Worm (Caenorhabditis elegans): ENCODE results near the gene F57G9.7.
"Not testable (repeated sequence)": the region's sequence is repeated elsewhere in the genome, so short reads cannot be mapped to it uniquely, and the experiment has no call there.

Gene F57G9.7

ce11 chrII:12397656-12398055 is at the start of gene F57G9.7:
Gene F57G9.7 (minus strand): TSS chrII:12397756.
- TF ChIP-seq F23B12.7 (tag; optimal IDR thresholded peaks at IDR 0.05; ENCODE audit: insufficient read depth) (no peak), gei-17 (GFP tag; optimal IDR thresholded peaks at IDR 0.05) (no peak), madf-8 (GFP tag; conservative IDR thresholded peaks at IDR 0.05) (no peak), attf-6 (GFP tag; IDR thresholded peaks at IDR 0.05) (no peak), B0336.3 (GFP tag; IDR thresholded peaks at IDR 0.05) (no peak), cebp-1 (GFP tag; IDR thresholded peaks at IDR 0.05) (no peak), cebp-1 (tag; optimal IDR thresholded peaks at IDR 0.05) (no peak), atf-7 (tag; optimal IDR thresholded peaks at IDR 0.05) (no peak), madf-3 (GFP tag; IDR thresholded peaks at IDR 0.05) (no peak), nhr-80 (tag; optimal IDR thresholded peaks at IDR 0.05) (no peak), bed-1 (GFP tag; IDR thresholded peaks at IDR 0.05) (no peak), hmg-20 (GFP tag; IDR thresholded peaks at IDR 0.05) (no peak)

ce11 chrII:12444679-12445376 is 47.3 kb upstream of the F57G9.7 start, which contains the start of the genes W05H5.1 and pitr-6:
Gene W05H5.1 (minus strand): TSS chrII:12444779.
Gene pitr-6 (plus strand): TSS chrII:12445326.
- TF ChIP-seq nfya-1 (tag; optimal IDR thresholded peaks at IDR 0.05; ENCODE audit: borderline replicate concordance, insufficient read depth) (no peak), hsf-1 (GFP tag; IDR thresholded peaks at IDR 0.05) (no peak), nfyb-1 (GFP tag; IDR thresholded peaks at IDR 0.05) (no peak), ztf-28 (GFP tag; IDR thresholded peaks at IDR 0.05) (0 out of 2 replicates have a peak, but pooled peaks have one; percentile 15), lsy-27 (tag; optimal IDR thresholded peaks at IDR 0.05; ENCODE audit: borderline replicate concordance, insufficient read depth) (no peak)

ce11 chrII:12441164-12441563 is 43.6 kb upstream of the F57G9.7 start, which contains the start of gene Y57A10C.10:
Gene Y57A10C.10 (minus strand): TSS chrII:12441264.
- not testable (repeated sequence) for TF ChIP-seq C17E4.6 (GFP tag; IDR thresholded peaks at IDR 0.05); aptf-3 (GFP tag; IDR thresholded peaks at IDR 0.05); hrde-1 (tag; optimal IDR thresholded peaks at IDR 0.05; ENCODE audit: borderline replicate concordance)

ce11 chrII:12438441-12438840 is 40.9 kb upstream of the F57G9.7 start, which contains the start of gene Y57A10C.9:
Gene Y57A10C.9 (minus strand): TSS chrII:12438541.
- TF ChIP-seq die-1 (tag; optimal IDR thresholded peaks at IDR 0.05) (no peak), snpc-1.1 (tag; optimal IDR thresholded peaks at IDR 0.05; ENCODE audit: insufficient read depth) (no peak), aptf-3 (GFP tag; IDR thresholded peaks at IDR 0.05) (no peak), madf-8 (GFP tag; conservative IDR thresholded peaks at IDR 0.05) (no peak), madf-3 (GFP tag; IDR thresholded peaks at IDR 0.05) (no peak), nfya-2 (GFP tag; IDR thresholded peaks at IDR 0.05) (no peak), snpc-3.4 (tag; optimal IDR thresholded peaks at IDR 0.05) (no peak), atf-7 (tag; optimal IDR thresholded peaks at IDR 0.05) (no peak), egrh-3 (GFP tag; IDR thresholded peaks at IDR 0.05) (no peak), ztf-18 (tag; optimal IDR thresholded peaks at IDR 0.05) (no peak), ztf-25 (GFP tag; IDR thresholded peaks at IDR 0.05) (no peak), mcd-1 (GFP tag; IDR thresholded peaks at IDR 0.05) (no peak), let-607 (tag; optimal IDR thresholded peaks at IDR 0.05) (no peak), B0336.3 (GFP tag; IDR thresholded peaks at IDR 0.05) (no peak), ztf-6 (GFP tag; IDR thresholded peaks at IDR 0.05) (no peak), madf-6 (GFP tag; IDR thresholded peaks at IDR 0.05) (no peak)
